Worm (Caenorhabditis elegans) whole organism, late embryonic: Measurements from ENCODE around the gene W04G3.13.

Experiments
- C08G9.2 ChIP-seq: sonication (generic microtip); optimal IDR thresholded peaks from 2 replicates; lab custom pipeline; 2016; ENCODE audit warnings: mild to moderate bottlenecking, missing genetic modification characterization, moderate library complexity, missing compliant biosample characterization
- C38D4.7 ChIP-seq: fragments of 200-800 bp; sonication (Bioruptor generic); optimal IDR thresholded peaks from 2 replicates; lab custom pipeline; 2018; ENCODE audit warnings: mild to moderate bottlenecking, missing genetic modification characterization, moderate library complexity, missing compliant biosample characterization
- ahr-1 ChIP-seq: sonication (generic microtip); optimal IDR thresholded peaks from 2 replicates; lab custom pipeline; 2016; ENCODE audit warnings: missing genetic modification characterization, missing compliant biosample characterization
- ama-1 ChIP-seq: fragments of 150-350 bp; optimal IDR thresholded peaks from 2 replicates; lab custom pipeline; 2014
- ceh-2 ChIP-seq: sonication (generic microtip); optimal IDR thresholded peaks from 2 replicates; lab custom pipeline; 2016; ENCODE audit warnings: missing genotype, missing genetic modification characterization, missing compliant biosample characterization
- ceh-34 ChIP-seq: sonication (generic microtip); optimal IDR thresholded peaks from 2 replicates; lab custom pipeline; 2016; ENCODE audit warnings: mild to moderate bottlenecking, missing genetic modification characterization, missing compliant biosample characterization
- fkh-10 ChIP-seq: fragments of 150-350 bp; optimal IDR thresholded peaks from 2 replicates; lab custom pipeline; 2014; ENCODE audit warnings: missing biosample characterization, missing genetic modification reagents, missing genetic modification characterization
- lin-11 ChIP-seq: fragments of 200-800 bp; sonication (Bioruptor generic); optimal IDR thresholded peaks from 2 replicates; lab custom pipeline; 2018; ENCODE audit warnings: mild to moderate bottlenecking, missing genetic modification characterization, missing compliant biosample characterization
- nfya-1 ChIP-seq: sonication (generic microtip); optimal IDR thresholded peaks from 2 replicates; lab custom pipeline; 2017; ENCODE audit warnings: missing genetic modification characterization, mild to moderate bottlenecking, missing compliant biosample characterization, antibody characterized with exemption, moderate library complexity
- pqm-1 ChIP-seq: sonication (generic microtip); optimal IDR thresholded peaks from 2 replicates; lab custom pipeline; 2016; ENCODE audit warnings: missing genetic modification characterization, missing compliant biosample characterization
- tbx-2 ChIP-seq: sonication (generic microtip); optimal IDR thresholded peaks from 2 replicates; lab custom pipeline; 2016; ENCODE audit warnings: missing genetic modification characterization, missing compliant biosample characterization
- ttx-3 ChIP-seq: sonication (generic microtip); optimal IDR thresholded peaks from 2 replicates; lab custom pipeline; 2016; ENCODE audit warnings: missing genetic modification reagents, missing genetic modification characterization, missing compliant biosample characterization
- unc-86 ChIP-seq: sonication (generic microtip); optimal IDR thresholded peaks from 2 replicates; lab custom pipeline; 2016; ENCODE audit warnings: missing genetic modification characterization, missing compliant biosample characterization

DNA sequence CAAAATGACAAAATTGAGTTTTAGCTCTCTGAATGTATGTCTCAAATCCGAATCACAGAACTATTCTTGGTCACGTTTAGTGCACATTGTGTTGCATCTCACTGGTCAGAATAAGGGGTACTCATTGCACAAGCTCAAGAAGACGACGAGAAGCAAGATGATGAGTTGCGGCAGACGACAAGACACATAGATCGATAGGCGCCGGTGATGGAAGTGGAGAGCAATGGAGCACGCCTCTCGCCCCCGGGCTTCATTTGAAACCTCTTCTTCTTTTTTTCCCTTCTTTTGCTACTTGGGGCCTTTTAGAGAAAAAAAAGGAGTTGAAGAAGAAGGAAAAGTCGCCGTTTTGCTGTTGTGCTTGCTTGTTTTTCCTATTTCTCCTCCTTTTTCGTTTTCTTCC lies 11.2 kb downstream of the W04G3.13 start, which contains the start of gene apt-9:
- no peak for TF ChIP-seq pqm-1
- TF ChIP-seq unc-86 (tag; lab: Kevin White, UChicago): no peak
- no peak for TF ChIP-seq tbx-2
- no peak for TF ChIP-seq ttx-3 (tag; lab: Kevin White, UChicago)
- no peak for TF ChIP-seq ahr-1 (tag; lab: Kevin White, UChicago)
- no peak for TF ChIP-seq ama-1 (lab: Kevin White, UChicago)
- no peak for TF ChIP-seq C38D4.7
- no peak for TF ChIP-seq C08G9.2
- no peak for TF ChIP-seq nfya-1 (tag; lab: Kevin White, UChicago)
- no peak for TF ChIP-seq lin-11 (tag; lab: Kevin White, UChicago)
- TF ChIP-seq ceh-2 (tag; lab: Kevin White, UChicago): no peak
- no peak for TF ChIP-seq ceh-34
- no peak for TF ChIP-seq fkh-10 (GFP tag; lab: Kevin White, UChicago)
